Fruit fly (Drosophila melanogaster) whole organism, prepupa: ENCODE data around the gene Cp16.

Experiments
- CG10631 ChIP-seq: fragments of 200-800 bp; sonication (Bioruptor generic); optimal IDR thresholded peaks from 2 replicates; lab custom pipeline; 2016; ENCODE audit warnings: missing biosample characterization, missing genetic modification characterization
- CG15336 ChIP-seq: fragments of 200-800 bp; sonication (Bioruptor generic); IDR thresholded peaks from 2 replicates; pipeline ENCODE4 v1.3.6; 2022; ENCODE audit warnings: missing biosample characterization, missing genetic modification characterization
- CG1621 ChIP-seq: fragments of 200-800 bp; sonication (Bioruptor generic); optimal IDR thresholded peaks from 3 replicates; lab custom pipeline; 2018; ENCODE audit warnings: missing biosample characterization, mild to moderate bottlenecking, missing genetic modification characterization
- CG3919 ChIP-seq: fragments of 200-800 bp; sonication (Bioruptor generic); optimal IDR thresholded peaks from 3 replicates; lab custom pipeline; 2016; ENCODE audit warnings: missing biosample characterization, missing genetic modification characterization
- CG6854 ChIP-seq: fragments of 200-800 bp; sonication (Bioruptor generic); optimal IDR thresholded peaks from 2 replicates; lab custom pipeline; 2017; ENCODE audit warnings: missing biosample characterization, mild to moderate bottlenecking, missing genetic modification characterization
- CG8119 ChIP-seq: fragments of 200-800 bp; sonication (Bioruptor generic); IDR thresholded peaks from 3 replicates; pipeline ENCODE4 v1.3.6; 2022; ENCODE audit warnings: missing biosample characterization, missing genetic modification characterization
- CG9139 ChIP-seq: fragments of 200-800 bp; sonication (Bioruptor generic); optimal IDR thresholded peaks from 3 replicates; lab custom pipeline; 2017; ENCODE audit warnings: missing biosample characterization, mild to moderate bottlenecking, missing genetic modification characterization
- Smox ChIP-seq: fragments of 200-800 bp; sonication (Bioruptor generic); optimal IDR thresholded peaks from 3 replicates; lab custom pipeline; 2016; ENCODE audit warnings: missing biosample characterization, missing genetic modification characterization
- fkh ChIP-seq: fragments of 200-800 bp; sonication (Bioruptor generic); optimal IDR thresholded peaks from 3 replicates; lab custom pipeline; 2017; ENCODE audit warnings: missing biosample characterization, mild to moderate bottlenecking, missing genetic modification characterization, moderate library complexity
- svp ChIP-seq: fragments of 200-800 bp; sonication (Bioruptor generic); peaks from one replicate; lab custom pipeline; 2016; ENCODE audit warnings: missing biosample characterization, missing genetic modification characterization

- no peak for TF ChIP-seq CG15336
- TF ChIP-seq Smox = no peak
- no peak for TF ChIP-seq CG10631
- TF ChIP-seq fkh (GFP tag; lab: Kevin White, UChicago) = no peak
- no peak for TF ChIP-seq CG3919 (GFP tag; lab: Kevin White, UChicago)
- TF ChIP-seq svp (GFP tag; lab: Kevin White, UChicago) = no peak
- no peak for TF ChIP-seq CG9139 (GFP tag; lab: Kevin White, UChicago)
- no peak for TF ChIP-seq CG8119
- no peak for TF ChIP-seq CG1621 (tag; lab: Kevin White, UChicago)
- no peak for TF ChIP-seq CG6854 (GFP tag; lab: Kevin White, UChicago)
Observed at dm6 chr3L:8728181-8728580, 3.6 kb upstream of the Cp16 start, which contains the start of gene Cp15.
